Worm (Caenorhabditis elegans): Measurements from ENCODE around the gene str-106.

DNA sequence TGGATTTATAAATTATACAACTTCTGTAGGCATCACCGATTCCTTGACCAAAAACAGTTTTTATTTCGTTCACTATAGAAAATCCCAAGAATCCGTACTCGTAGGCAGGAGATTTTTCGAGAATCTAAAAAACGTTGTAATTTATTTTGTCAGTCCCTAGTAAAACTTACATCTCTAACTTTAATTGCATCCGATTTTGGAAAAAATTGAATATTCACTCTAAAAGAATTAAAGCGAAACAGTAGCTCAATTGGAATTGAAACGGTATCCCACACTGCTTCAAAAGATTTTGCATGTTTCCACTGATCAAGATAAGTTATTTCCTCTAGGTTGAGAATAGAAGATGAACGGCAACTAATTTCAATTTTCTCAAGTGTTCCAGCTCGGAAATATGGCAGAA lies 49.2 kb upstream of the str-106 start, which contains the start of gene fbxa-142:
- no peak for TF ChIP-seq ceh-13 (GFP tag; optimal IDR thresholded peaks at IDR 0.05)
- no peak for TF ChIP-seq ama-1 (optimal IDR thresholded peaks at IDR 0.05)
- TF ChIP-seq sea-1 (GFP tag; conservative IDR thresholded peaks at IDR 0.05), result no peak
- TF ChIP-seq flt-1 (GFP tag; IDR thresholded peaks at IDR 0.05), result no peak
- TF ChIP-seq ceh-36 (tag; optimal IDR thresholded peaks at IDR 0.05), result no peak
- TF ChIP-seq F13C5.2 (tag; optimal IDR thresholded peaks at IDR 0.05), result no peak
- no peak for TF ChIP-seq tra-4 (tag; optimal IDR thresholded peaks at IDR 0.05)
- no peak for TF ChIP-seq tbx-37 (GFP tag; conservative IDR thresholded peaks at IDR 0.05)
- TF ChIP-seq aly-1 (tag; optimal IDR thresholded peaks at IDR 0.05), result no peak
- TF ChIP-seq scrt-1 (GFP tag; IDR thresholded peaks at IDR 0.05), result no peak

All from whole organism, early embryonic.